Fruit fly (Drosophila melanogaster) whole organism, prepupa: ENCODE data around the gene CG3552.

Source experiments
- Blimp-1 ChIP-seq: fragments of 200-800 bp; sonication (Bioruptor generic); optimal IDR thresholded peaks from 3 replicates; lab custom pipeline; 2017; ENCODE audit warnings: missing biosample characterization, missing genetic modification characterization, mild to moderate bottlenecking, moderate library complexity, missing genetic modification reagents
- CG10631 ChIP-seq: fragments of 200-800 bp; sonication (Bioruptor generic); optimal IDR thresholded peaks from 2 replicates; lab custom pipeline; 2016; ENCODE audit warnings: missing biosample characterization, missing genetic modification characterization
- CG1621 ChIP-seq: fragments of 200-800 bp; sonication (Bioruptor generic); optimal IDR thresholded peaks from 3 replicates; lab custom pipeline; 2018; ENCODE audit warnings: missing biosample characterization, mild to moderate bottlenecking, missing genetic modification characterization
- Ets96B ChIP-seq: fragments of 200-800 bp; optimal IDR thresholded peaks from 2 replicates; lab custom pipeline; 2019; ENCODE audit warnings: missing biosample characterization, mild to moderate bottlenecking, missing genetic modification characterization, moderate library complexity
- Gug ChIP-seq: fragments of 200-800 bp; sonication (Bioruptor generic); IDR thresholded peaks from 2 replicates; pipeline ENCODE4 v1.3.6; 2022; ENCODE audit warnings: missing biosample characterization, missing genetic modification characterization
- Hr38 ChIP-seq: sonication (Bioruptor generic); optimal IDR thresholded peaks from 2 replicates; lab custom pipeline; 2016; ENCODE audit warnings: missing biosample characterization, missing genetic modification characterization
- Lpt ChIP-seq: fragments of 200-800 bp; sonication (Bioruptor generic); optimal IDR thresholded peaks from 3 replicates; lab custom pipeline; 2016; ENCODE audit warnings: missing biosample characterization, missing genetic modification characterization
- Sox102F ChIP-seq: fragments of 200-800 bp; sonication (Bioruptor generic); optimal IDR thresholded peaks from 2 replicates; lab custom pipeline; 2016; ENCODE audit warnings: missing biosample characterization, mild to moderate bottlenecking, missing genetic modification characterization
- fd85E ChIP-seq: fragments of 200-800 bp; sonication (Bioruptor generic); optimal IDR thresholded peaks from 3 replicates; lab custom pipeline; 2016; ENCODE audit warnings: missing biosample characterization, missing genetic modification characterization
- pdm3 ChIP-seq: fragments of 200-800 bp; sonication (Bioruptor generic); optimal IDR thresholded peaks from 3 replicates; lab custom pipeline; 2016; ENCODE audit warnings: missing biosample characterization, missing genetic modification characterization
- svp ChIP-seq: fragments of 200-800 bp; sonication (Bioruptor generic); peaks from one replicate; lab custom pipeline; 2016; ENCODE audit warnings: missing biosample characterization, missing genetic modification characterization
- vri ChIP-seq: fragments of 200-800 bp; sonication (Bioruptor generic); optimal IDR thresholded peaks from 3 replicates; lab custom pipeline; 2016; ENCODE audit warnings: missing biosample characterization, mild to moderate bottlenecking, missing genetic modification characterization

dm6 chr3L:9422135-9422534, 34.0 kb upstream of the CG3552 start:
- TF ChIP-seq Ets96B (tag; lab: Kevin White, UChicago) (no peak), Blimp-1 (no peak), Sox102F (GFP tag; lab: Kevin White, UChicago) (no peak), svp (no peak), pdm3 (GFP tag; lab: Kevin White, UChicago) (no peak), fd85E (GFP tag; lab: Kevin White, UChicago) (no peak), Lpt (GFP tag; lab: Kevin White, UChicago) (no peak), CG1621 (no peak), Gug (GFP tag; lab: Robert Waterston, UW) (no peak), vri (GFP tag; lab: Kevin White, UChicago) (no peak), Hr38 (no peak), CG10631 (GFP tag; lab: Kevin White, UChicago) (no peak)
